Fruit fly (Drosophila melanogaster): ENCODE measurements around the gene IntS12.

dm6 chr3R:26888086-26888724 lies 25.0 kb downstream of the IntS12 start:
- TF ChIP-seq CkIIα-i1 (GFP tag; IDR thresholded peaks at IDR 0.05) (no peak), da (GFP tag; optimal IDR thresholded peaks at IDR 0.05) (no peak), kay (GFP tag; optimal IDR thresholded peaks at IDR 0.05) (peak; percentile 11), pita (GFP tag; optimal IDR thresholded peaks at IDR 0.05) (no peak)

Measured in whole organism, embryonic.